Worm (Caenorhabditis elegans): Measurements from ENCODE around the gene sec-6.

sec-6 gene

ce11 chrII:5416204-5416764 lies 56.9 kb downstream of the sec-6 start, which contains the start of gene EEED8.2:
EEED8.2 (plus strand) TSS chrII:5416714.
- TF ChIP-seq mdl-1 (tag; optimal IDR thresholded peaks at IDR 0.05): no peak
- TF ChIP-seq ztf-1 (GFP tag; conservative IDR thresholded peaks at IDR 0.05): no peak
- no peak for TF ChIP-seq ceh-16 (tag; optimal IDR thresholded peaks at IDR 0.05)
- TF ChIP-seq ama-1 (optimal IDR thresholded peaks at IDR 0.05): no peak
- TF ChIP-seq C34F6.9 (tag; optimal IDR thresholded peaks at IDR 0.05): no peak
- no peak for TF ChIP-seq sem-4 (tag; optimal IDR thresholded peaks at IDR 0.05)

- TF ChIP-seq aly-2 (tag; optimal IDR thresholded peaks at IDR 0.05): no peak
- TF ChIP-seq zag-1 (tag; optimal IDR thresholded peaks at IDR 0.05): no peak
- TF ChIP-seq unc-55 (GFP tag; optimal IDR thresholded peaks at IDR 0.05): no peak
- no peak for TF ChIP-seq dmd-4 (tag; optimal IDR thresholded peaks at IDR 0.05)
- no peak for TF ChIP-seq crh-2 (tag; optimal IDR thresholded peaks at IDR 0.05)
- TF ChIP-seq elt-3 (tag; optimal IDR thresholded peaks at IDR 0.05): no peak
- TF ChIP-seq lsy-2 (tag; optimal IDR thresholded peaks at IDR 0.05): no peak
- no peak for TF ChIP-seq Y55F3AM.14 (GFP tag; optimal IDR thresholded peaks at IDR 0.05)
- TF ChIP-seq blmp-1 (tag; optimal IDR thresholded peaks at IDR 0.05; ENCODE audit: insufficient read depth): no peak
These were observed 58.6 kb downstream of the sec-6 start for ce11 chrII:5417905-5418304.

ce11 chrII:5418317-5418716 lies 59.0 kb downstream of the sec-6 start:
- TF ChIP-seq aly-2 (tag; optimal IDR thresholded peaks at IDR 0.05) (no peak), nhr-12 (tag; optimal IDR thresholded peaks at IDR 0.05) (no peak), sem-4 (tag; optimal IDR thresholded peaks at IDR 0.05) (no peak), ceh-82 (tag; optimal IDR thresholded peaks at IDR 0.05) (no peak), lsy-2 (tag; optimal IDR thresholded peaks at IDR 0.05) (no peak), skn-1 (tag; optimal IDR thresholded peaks at IDR 0.05) (no peak), ceh-16 (tag; optimal IDR thresholded peaks at IDR 0.05) (no peak), egl-27 (tag; optimal IDR thresholded peaks at IDR 0.05) (no peak), nhr-23 (tag; optimal IDR thresholded peaks at IDR 0.05) (no peak), C34F6.9 (tag; optimal IDR thresholded peaks at IDR 0.05) (no peak), mdl-1 (tag; optimal IDR thresholded peaks at IDR 0.05) (no peak), snpc-4 (tag; optimal IDR thresholded peaks at IDR 0.05) (no peak), dmd-4 (tag; optimal IDR thresholded peaks at IDR 0.05) (no peak), ZK546.5 (tag; optimal IDR thresholded peaks at IDR 0.05) (no peak), zag-1 (tag; optimal IDR thresholded peaks at IDR 0.05) (no peak), R02D3.7 (tag; optimal IDR thresholded peaks at IDR 0.05) (no peak), gmeb-1 (tag; optimal IDR thresholded peaks at IDR 0.05) (no peak), nhr-11 (tag; optimal IDR thresholded peaks at IDR 0.05) (no peak), ztf-1 (GFP tag; conservative IDR thresholded peaks at IDR 0.05) (no peak)

ce11 chrII:5418929-5419328 lies 59.6 kb downstream of the sec-6 start, which contains the start of gene EEED8.15:
EEED8.15 (plus strand) TSS chrII:5419229.
- no peak for TF ChIP-seq sem-4 (tag; optimal IDR thresholded peaks at IDR 0.05)
- TF ChIP-seq sma-3 (GFP tag; optimal IDR thresholded peaks at IDR 0.05): no peak
- TF ChIP-seq mdl-1 (tag; optimal IDR thresholded peaks at IDR 0.05): no peak
- no peak for TF ChIP-seq zag-1 (tag; optimal IDR thresholded peaks at IDR 0.05)
- TF ChIP-seq lin-39 (tag; optimal IDR thresholded peaks at IDR 0.05): no peak
- TF ChIP-seq Y55F3AM.14 (GFP tag; optimal IDR thresholded peaks at IDR 0.05): no peak
- TF ChIP-seq skn-1 (tag; optimal IDR thresholded peaks at IDR 0.05): no peak
- TF ChIP-seq ztf-11 (tag; optimal IDR thresholded peaks at IDR 0.05): no peak
- no peak for TF ChIP-seq lin-11 (tag; optimal IDR thresholded peaks at IDR 0.05)
- TF ChIP-seq ceh-82 (tag; optimal IDR thresholded peaks at IDR 0.05): no peak
- TF ChIP-seq nhr-77 (tag; optimal IDR thresholded peaks at IDR 0.05): no peak
- TF ChIP-seq gmeb-1 (tag; optimal IDR thresholded peaks at IDR 0.05): no peak
- TF ChIP-seq F13H6.1 (tag; optimal IDR thresholded peaks at IDR 0.05): no peak
- TF ChIP-seq nhr-6 (tag; optimal IDR thresholded peaks at IDR 0.05): no peak
- no peak for TF ChIP-seq ztf-4 (tag; optimal IDR thresholded peaks at IDR 0.05)

- TF ChIP-seq elt-1 (tag; optimal IDR thresholded peaks at IDR 0.05) (no peak), C34F6.9 (tag; optimal IDR thresholded peaks at IDR 0.05) (peak; percentile 9), lsy-2 (tag; optimal IDR thresholded peaks at IDR 0.05) (peak in 1 of 2 experiments; percentile 93)
These were observed 61.7 kb downstream of the sec-6 start, which contains the start of gene tofu-6 for ce11 chrII:5420947-5421614. tofu-6 (plus strand) TSS chrII:5421248.

All from whole organism, L2 larva.